Fruit fly (Drosophila melanogaster) whole organism, embryonic: ENCODE measurements around the gene foi.

Source experiments
- Ada2b ChIP-seq: fragments of 200-800 bp; sonication (Bioruptor generic); IDR thresholded peaks from 2 replicates; pipeline ENCODE4 v1.3.6; 2022; ENCODE audit warnings: missing biosample characterization, missing genetic modification characterization
- Adf1 ChIP-seq: fragments of 200-800 bp; sonication (Bioruptor generic); IDR thresholded peaks from 2 replicates; pipeline ENCODE4 v1.3.6; 2022; ENCODE audit warnings: missing biosample characterization, missing genetic modification characterization
- Atf3 ChIP-seq: fragments of 200-800 bp; sonication (Bioruptor generic); optimal IDR thresholded peaks from 3 replicates; lab custom pipeline; 2016; ENCODE audit warnings: missing biosample characterization, missing genetic modification characterization
- BEAF-32 ChIP-seq: fragments of 200-800 bp; sonication (Bioruptor generic); optimal IDR thresholded peaks from 3 replicates; lab custom pipeline; 2017; ENCODE audit warnings: missing biosample characterization, missing genetic modification characterization, mild to moderate bottlenecking, moderate library complexity, missing genetic modification reagents
- CG10274 ChIP-seq: fragments of 200-800 bp; sonication (Bioruptor generic); optimal IDR thresholded peaks from 3 replicates; lab custom pipeline; 2017; ENCODE audit warnings: missing biosample characterization, mild to moderate bottlenecking, missing genetic modification characterization
- CG13624 ChIP-seq: fragments of 200-800 bp; sonication (Bioruptor generic); optimal IDR thresholded peaks from 2 replicates; lab custom pipeline; 2016; ENCODE audit warnings: missing biosample characterization, missing genetic modification characterization
- CG16815 ChIP-seq: fragments of 200-800 bp; sonication (Bioruptor generic); optimal IDR thresholded peaks from 3 replicates; lab custom pipeline; 2017; ENCODE audit warnings: missing biosample characterization, mild to moderate bottlenecking, missing genetic modification characterization
- CG16863 ChIP-seq: fragments of 200-800 bp; sonication (Bioruptor generic); optimal IDR thresholded peaks from 3 replicates; lab custom pipeline; 2016; ENCODE audit warnings: missing biosample characterization, missing genetic modification characterization
- CG17186 ChIP-seq: fragments of 200-800 bp; sonication (Bioruptor generic); optimal IDR thresholded peaks from 3 replicates; lab custom pipeline; 2017; ENCODE audit warnings: missing biosample characterization, missing genetic modification reagents, missing genetic modification characterization
- CG18011 ChIP-seq: fragments of 200-800 bp; sonication (Bioruptor generic); optimal IDR thresholded peaks from 2 replicates; lab custom pipeline; 2017; ENCODE audit warnings: missing biosample characterization, missing genetic modification characterization, mild to moderate bottlenecking, moderate library complexity, missing genotype
- CG2120 ChIP-seq: fragments of 200-800 bp; sonication (Bioruptor generic); optimal IDR thresholded peaks from 3 replicates; lab custom pipeline; 2016; ENCODE audit warnings: missing biosample characterization, missing genetic modification characterization
- CG32532 ChIP-seq: fragments of 200-800 bp; sonication (Bioruptor generic); IDR thresholded peaks from 2 replicates; pipeline ENCODE4 v1.3.6; 2022; ENCODE audit warnings: missing biosample characterization, missing genetic modification characterization
- CG32772 ChIP-seq: fragments of 200-800 bp; sonication (Bioruptor generic); IDR thresholded peaks from 2 replicates; pipeline ENCODE4 v1.3.6; 2022; ENCODE audit warnings: missing biosample characterization, missing genetic modification characterization
- CG3407 ChIP-seq: fragments of 200-800 bp; sonication (Bioruptor generic); optimal IDR thresholded peaks from 2 replicates; lab custom pipeline; 2018; ENCODE audit warnings: missing biosample characterization, mild to moderate bottlenecking, missing genetic modification characterization
- CG4820 ChIP-seq: fragments of 200-800 bp; sonication (Bioruptor generic); optimal IDR thresholded peaks from 3 replicates; lab custom pipeline; 2016; ENCODE audit warnings: missing biosample characterization, missing genetic modification characterization
- CG4854 ChIP-seq: fragments of 200-800 bp; sonication (Bioruptor generic); optimal IDR thresholded peaks from 2 replicates; lab custom pipeline; 2016; ENCODE audit warnings: missing biosample characterization, missing genetic modification characterization, inconsistent platforms
- CG6854 ChIP-seq: fragments of 200-800 bp; sonication (Bioruptor generic); optimal IDR thresholded peaks from 3 replicates; lab custom pipeline; 2017; ENCODE audit warnings: missing biosample characterization, mild to moderate bottlenecking, missing genetic modification characterization
- CG7556 ChIP-seq: fragments of 200-800 bp; sonication (Bioruptor generic); optimal IDR thresholded peaks from 2 replicates; lab custom pipeline; 2017; ENCODE audit warnings: missing biosample characterization, mild to moderate bottlenecking, missing genetic modification characterization
- CG8388 ChIP-seq: fragments of 200-800 bp; sonication (Bioruptor generic); optimal IDR thresholded peaks from 2 replicates; lab custom pipeline; 2019; ENCODE audit warnings: missing biosample characterization, mild to moderate bottlenecking, missing genetic modification characterization, moderate library complexity
- Dbx ChIP-seq: fragments of 200-800 bp; sonication (Bioruptor generic); IDR thresholded peaks from 3 replicates; pipeline ENCODE4 v1.3.6; 2022; ENCODE audit warnings: missing biosample characterization, missing genetic modification characterization
- Dek ChIP-seq: fragments of 200-800 bp; sonication (Bioruptor generic); optimal IDR thresholded peaks from 3 replicates; lab custom pipeline; 2019; ENCODE audit warnings: missing biosample characterization, mild to moderate bottlenecking, missing genetic modification characterization, moderate library complexity
- Fer1 ChIP-seq: fragments of 200-800 bp; sonication (Bioruptor generic); optimal IDR thresholded peaks from 2 replicates; lab custom pipeline; 2017; ENCODE audit warnings: missing biosample characterization, mild to moderate bottlenecking, missing genetic modification characterization
- HHEX ChIP-seq: fragments of 200-800 bp; sonication (Bioruptor generic); optimal IDR thresholded peaks from 3 replicates; lab custom pipeline; 2017; ENCODE audit warnings: missing biosample characterization, mild to moderate bottlenecking, missing genetic modification characterization, missing genetic modification reagents
- HLH3B ChIP-seq: fragments of 200-800 bp; sonication (Bioruptor generic); IDR thresholded peaks from 2 replicates; pipeline ENCODE4 v1.3.6; 2022; ENCODE audit warnings: missing biosample characterization, missing genetic modification characterization
- HLH4C ChIP-seq: fragments of 200-800 bp; sonication (Bioruptor generic); IDR thresholded peaks from 3 replicates; pipeline ENCODE4 v1.3.6; 2022; ENCODE audit warnings: missing biosample characterization, missing genetic modification characterization; ENCODE audit not compliant: partially characterized antibody
- Kr ChIP-seq: fragments of 200-800 bp; sonication (Bioruptor generic); optimal IDR thresholded peaks from 2 replicates; lab custom pipeline; 2017; ENCODE audit warnings: missing biosample characterization, mild to moderate bottlenecking, missing genetic modification characterization
- MBD-R2 ChIP-seq: fragments of 200-800 bp; sonication (Bioruptor generic); IDR thresholded peaks from 2 replicates; pipeline ENCODE4 v1.3.6; 2022; ENCODE audit warnings: missing biosample characterization, missing genetic modification characterization
- NC2β ChIP-seq: fragments of 200-800 bp; sonication (Bioruptor generic); optimal IDR thresholded peaks from 2 replicates; lab custom pipeline; 2016; ENCODE audit warnings: missing biosample characterization, missing genetic modification characterization
- Poxn ChIP-seq: fragments of 200-800 bp; sonication (Bioruptor generic); IDR thresholded peaks from 2 replicates; pipeline ENCODE4 v1.3.6; 2022; ENCODE audit warnings: missing biosample characterization, missing genetic modification characterization
- Rx ChIP-seq: fragments of 200-800 bp; sonication (Bioruptor generic); IDR thresholded peaks from 2 replicates; pipeline ENCODE4 v1.3.6; 2022; ENCODE audit warnings: missing biosample characterization, missing genetic modification characterization
- Sox100B ChIP-seq: fragments of 200-800 bp; sonication (Bioruptor generic); optimal IDR thresholded peaks from 3 replicates; lab custom pipeline; 2018; ENCODE audit warnings: missing biosample characterization, mild to moderate bottlenecking, missing genetic modification characterization
- Taf1 ChIP-seq: fragments of 200-800 bp; sonication (Bioruptor generic); IDR thresholded peaks from 2 replicates; pipeline ENCODE4 v1.3.6; 2022; ENCODE audit warnings: missing biosample characterization, missing genetic modification characterization
- Trl ChIP-seq, 3 experiments: fragments of >200 bp in 2 of 3; fragments of 200-800 bp in 1 of 3; sonication (Bioruptor generic) in 1 of 3; optimal IDR thresholded peaks; 2 replicates in 1 of 3; 3 replicates in 2 of 3; lab custom pipeline; 2016 to 2017; ENCODE audit warnings: missing biosample characterization in 1 of 3, missing genetic modification characterization in 1 of 3
- YL-1 ChIP-seq: fragments of 200-800 bp; sonication (Bioruptor generic); optimal IDR thresholded peaks from 3 replicates; lab custom pipeline; 2017; ENCODE audit warnings: missing biosample characterization, mild to moderate bottlenecking, missing genetic modification characterization
- aop ChIP-seq: fragments of 200-800 bp; sonication (Bioruptor generic); IDR thresholded peaks from 2 replicates; pipeline ENCODE4 v1.3.6; 2022; ENCODE audit warnings: missing biosample characterization, missing genetic modification characterization
- ato ChIP-seq: fragments of 200-800 bp; sonication (Bioruptor generic); IDR thresholded peaks from 2 replicates; pipeline ENCODE4 v1.3.6; 2022; ENCODE audit warnings: missing biosample characterization, missing genetic modification characterization; ENCODE audit not compliant: partially characterized antibody
- az2 ChIP-seq: fragments of 200-800 bp; sonication (Bioruptor generic); optimal IDR thresholded peaks from 3 replicates; lab custom pipeline; 2016; ENCODE audit warnings: missing biosample characterization, missing genetic modification characterization
- bab2 ChIP-seq: fragments of 200-800 bp; sonication (Bioruptor generic); optimal IDR thresholded peaks from 2 replicates; lab custom pipeline; 2016; ENCODE audit warnings: missing biosample characterization, missing genetic modification characterization
- bsh ChIP-seq, 2 experiments: fragments of 200-800 bp; sonication (Bioruptor generic); optimal IDR thresholded peaks; 2 replicates each; lab custom pipeline; 2017 to 2018; ENCODE audit warnings: mild to moderate bottlenecking in 2 of 2, missing biosample characterization in 2 of 2, missing genetic modification characterization in 2 of 2, moderate library complexity in 1 of 2
- crol ChIP-seq: fragments of 200-800 bp; sonication (Bioruptor generic); IDR thresholded peaks from 2 replicates; pipeline ENCODE4 v1.3.6; 2022; ENCODE audit warnings: missing biosample characterization, missing genetic modification characterization
- dmrt99B ChIP-seq: fragments of 200-800 bp; sonication (Bioruptor generic); optimal IDR thresholded peaks from 2 replicates; lab custom pipeline; 2018; ENCODE audit warnings: missing biosample characterization, mild to moderate bottlenecking, missing genetic modification characterization, moderate library complexity
- gro ChIP-seq: fragments of 200-800 bp; sonication (Bioruptor generic); optimal IDR thresholded peaks from 2 replicates; lab custom pipeline; 2016; ENCODE audit warnings: missing biosample characterization, missing genetic modification characterization
- hb ChIP-seq: fragments of 200-800 bp; sonication (Bioruptor generic); IDR thresholded peaks from 3 replicates; pipeline ENCODE4 v1.3.6; 2022; ENCODE audit warnings: missing biosample characterization, missing genetic modification characterization; ENCODE audit not compliant: partially characterized antibody
- lilli ChIP-seq: fragments of 200-800 bp; sonication (Bioruptor generic); optimal IDR thresholded peaks from 3 replicates; lab custom pipeline; 2016; ENCODE audit warnings: missing biosample characterization, missing genetic modification characterization
- lmd ChIP-seq: fragments of 200-800 bp; sonication (Bioruptor generic); IDR thresholded peaks from 2 replicates; pipeline ENCODE4 v1.3.6; 2022; ENCODE audit warnings: missing biosample characterization, missing genetic modification characterization
- maf-S ChIP-seq: fragments of 200-800 bp; sonication (Bioruptor generic); optimal IDR thresholded peaks from 2 replicates; lab custom pipeline; 2016; ENCODE audit warnings: missing biosample characterization, missing genetic modification characterization
- psq ChIP-seq: fragments of 200-800 bp; sonication (Bioruptor generic); optimal IDR thresholded peaks from 2 replicates; lab custom pipeline; 2017; ENCODE audit warnings: missing biosample characterization, missing genetic modification characterization
- sim ChIP-seq: fragments of 200-800 bp; sonication (Bioruptor generic); IDR thresholded peaks from 2 replicates; pipeline ENCODE4 v1.3.6; 2022; ENCODE audit warnings: missing biosample characterization, missing genetic modification characterization
- stwl ChIP-seq: fragments of 200-800 bp; sonication (Bioruptor generic); optimal IDR thresholded peaks from 3 replicates; lab custom pipeline; 2018; ENCODE audit warnings: missing biosample characterization, mild to moderate bottlenecking, missing genetic modification characterization, moderate library complexity
- wor ChIP-seq: fragments of 200-800 bp; sonication (Bioruptor generic); IDR thresholded peaks from 2 replicates; pipeline ENCODE4 v1.3.6; 2022; ENCODE audit warnings: missing biosample characterization, missing genetic modification characterization

foi gene

dm6 chr3L:8506975-8507441 lies 18.0 kb upstream of the foi start, which contains the start of gene CG43163 (continued):
- TF ChIP-seq YL-1 (GFP tag; lab: Kevin White, UChicago) (peak; percentile 55), stwl (tag; lab: Kevin White, UChicago) (peak; percentile 78), CG4854 (GFP tag; lab: Kevin White, UChicago) (no peak), lmd (GFP tag; lab: Robert Waterston, UW) (peak; percentile 61; the same call in 1 of the 2 replicates), CG4820 (GFP tag; lab: Kevin White, UChicago) (peak; percentile 53), CG3407 (GFP tag; lab: Kevin White, UChicago) (peak; percentile 47), Fer1 (GFP tag; lab: Kevin White, UChicago) (peak; percentile 65), HLH3B (GFP tag; lab: Robert Waterston, UW) (peak; percentile 53; the same call in 1 of the 2 replicates), Dbx (GFP tag; lab: Robert Waterston, UW) (peak; percentile 61; the same call in 1 of the 3 replicates), MBD-R2 (GFP tag; lab: Robert Waterston, UW) (peak; percentile 84), CG17186 (GFP tag; lab: Kevin White, UChicago) (peak; percentile 46), sim (GFP tag; lab: Robert Waterston, UW) (no peak), CG13624 (no peak), Adf1 (peak; percentile 29; the same call in 1 of the 2 replicates), dmrt99B (tag; lab: Kevin White, UChicago) (no peak), Rx (GFP tag; lab: Robert Waterston, UW) (peak; percentile 58), az2 (peak; percentile 61), CG8388 (GFP tag; lab: Kevin White, UChicago) (peak; percentile 68), hb (GFP tag; lab: Robert Waterston, UW) (no peak), aop (GFP tag; lab: Robert Waterston, UW) (no peak), CG32532 (GFP tag; lab: Robert Waterston, UW) (peak; percentile 78), lilli (peak; percentile 76), Poxn (GFP tag; lab: Robert Waterston, UW) (no peak), CG32772 (GFP tag; lab: Robert Waterston, UW) (peak; percentile 30; the same call in 1 of the 2 replicates), NC2β (GFP tag; lab: Kevin White, UChicago) (peak; percentile 61), ato (GFP tag; lab: Robert Waterston, UW) (peak; percentile 47; the same call in 1 of the 2 replicates), CG10274 (no peak), bab2 (peak; percentile 22), Ada2b (peak; percentile 65), crol (GFP tag; lab: Robert Waterston, UW) (no peak), Dek (tag; lab: Kevin White, UChicago) (peak; percentile 68), HLH4C (GFP tag; lab: Robert Waterston, UW) (no peak), CG18011 (GFP tag; lab: Kevin White, UChicago) (peak; percentile 56), Trl (optimal IDR thresholded peaks at IDR 0.05; lab: Kevin White, UChicago) (peak in 1 of 2 experiments; percentile 1), Trl (GFP tag; optimal IDR thresholded peaks at IDR 0.05; lab: Kevin White, UChicago) (peak; percentile 35), wor (no peak), HHEX (GFP tag; lab: Kevin White, UChicago) (peak; percentile 39), psq (GFP tag; lab: Kevin White, UChicago) (no peak), Taf1 (peak; percentile 29; the same call in 1 of the 2 replicates), Sox100B (GFP tag; lab: Kevin White, UChicago) (no peak), CG16863 (peak; percentile 47), gro (GFP tag; lab: Kevin White, UChicago) (peak; percentile 3), bsh (GFP tag; optimal IDR thresholded peaks at IDR 0.05; lab: Kevin White, UChicago) (peak in 1 of 2 experiments; percentile 76), maf-S (GFP tag; lab: Kevin White, UChicago) (no peak), CG16815 (peak; percentile 33), CG6854 (GFP tag; lab: Kevin White, UChicago) (peak; percentile 45), Kr (GFP tag; lab: Kevin White, UChicago) (no peak), Atf3 (no peak), CG2120 (peak; percentile 76), BEAF-32 (GFP tag; lab: Kevin White, UChicago) (peak; percentile 23), CG7556 (GFP tag; lab: Kevin White, UChicago) (peak; percentile 56)
